Worm (Caenorhabditis elegans) whole organism, mixed stage, embryonic: Measurements from ENCODE around the gene T08G3.11.

ENCODE experiments used
- bed-3 ChIP-seq: fragments of 200-800 bp; sonication (Bioruptor generic); optimal IDR thresholded peaks from 3 replicates; lab custom pipeline; 2018; ENCODE audit warnings: mild to moderate bottlenecking, missing genetic modification characterization, moderate library complexity, missing compliant biosample characterization
- elt-3 ChIP-seq: fragments of 150-350 bp; optimal IDR thresholded peaks from 2 replicates; lab custom pipeline; 2014; ENCODE audit warnings: missing biosample characterization, missing genetic modification characterization
- lin-13 ChIP-seq: fragments of 150-350 bp; optimal IDR thresholded peaks from 2 replicates; lab custom pipeline; 2014; ENCODE audit warnings: missing biosample characterization, missing genetic modification characterization
- lin-32 ChIP-seq: fragments of 200-800 bp; sonication (Bioruptor generic); optimal IDR thresholded peaks from 2 replicates; lab custom pipeline; 2018; ENCODE audit warnings: mild to moderate bottlenecking, missing genetic modification characterization, missing compliant biosample characterization
- nhr-12 ChIP-seq: fragments of 150-350 bp; optimal IDR thresholded peaks from 2 replicates; lab custom pipeline; 2014; ENCODE audit warnings: missing biosample characterization, missing genetic modification characterization
- nhr-28 ChIP-seq: fragments of 150-350 bp; optimal IDR thresholded peaks from 2 replicates; lab custom pipeline; 2014; ENCODE audit warnings: missing biosample characterization, missing genetic modification characterization
- nhr-76 ChIP-seq: sonication (generic microtip); optimal IDR thresholded peaks from 2 replicates; lab custom pipeline; 2017; ENCODE audit warnings: missing biosample characterization, missing genetic modification characterization
- pha-4 ChIP-seq: fragments of 150-350 bp; optimal IDR thresholded peaks from 2 replicates; lab custom pipeline; 2018; ENCODE audit warnings: missing biosample characterization, missing genetic modification reagents, missing genetic modification characterization
- snpc-4 ChIP-seq: fragments of 150-350 bp; optimal IDR thresholded peaks from 2 replicates; lab custom pipeline; 2014; ENCODE audit warnings: missing biosample characterization, missing genetic modification characterization
- unc-39 ChIP-seq: fragments of 150-350 bp; optimal IDR thresholded peaks from 2 replicates; lab custom pipeline; 2014; ENCODE audit warnings: missing biosample characterization, missing genetic modification characterization
- unc-62 ChIP-seq: fragments of 150-350 bp; optimal IDR thresholded peaks from 2 replicates; lab custom pipeline; 2014; ENCODE audit warnings: missing biosample characterization, missing genetic modification reagents, missing genetic modification characterization
- zip-8 ChIP-seq: fragments of 150-350 bp; optimal IDR thresholded peaks from 2 replicates; lab custom pipeline; 2014; ENCODE audit warnings: missing biosample characterization, missing genetic modification characterization
- ztf-11 ChIP-seq: fragments of 150-350 bp; optimal IDR thresholded peaks from 2 replicates; lab custom pipeline; 2014; ENCODE audit warnings: missing biosample characterization, missing genetic modification characterization

ce11 chrV:16458714-16459113 is 20.5 kb downstream of the T08G3.11 start, which contains the start of gene str-15:
- TF ChIP-seq nhr-12 = no peak
- no peak for TF ChIP-seq unc-39 (tag; lab: Kevin White, UChicago)
- no peak for TF ChIP-seq elt-3 (tag; lab: Kevin White, UChicago)
- TF ChIP-seq nhr-76 (tag; lab: Kevin White, UChicago) = no peak
- no peak for TF ChIP-seq snpc-4 (tag; lab: Kevin White, UChicago)
- TF ChIP-seq zip-8 (tag; lab: Kevin White, UChicago) = no peak
- no peak for TF ChIP-seq pha-4 (tag; lab: Kevin White, UChicago)
- no peak for TF ChIP-seq lin-32
- no peak for TF ChIP-seq lin-13 (tag; lab: Kevin White, UChicago)
- TF ChIP-seq unc-62 (GFP tag; lab: Kevin White, UChicago) = no peak
- no peak for TF ChIP-seq ztf-11 (tag; lab: Kevin White, UChicago)
- TF ChIP-seq nhr-28 (tag; lab: Kevin White, UChicago) = no peak
- no peak for TF ChIP-seq bed-3 (GFP tag; lab: Kevin White, UChicago)
